Worm (Caenorhabditis elegans) whole organism, midembryonic: ENCODE measurements around the gene F35C11.6.

ENCODE experiments used
- T22C8.4 ChIP-seq: fragments of 200-800 bp; sonication (Bioruptor generic); IDR thresholded peaks from 2 replicates; pipeline ENCODE4 v1.3.6; 2022; ENCODE audit warnings: missing genetic modification characterization, missing compliant biosample characterization
- cog-1 ChIP-seq: sonication (generic microtip); optimal IDR thresholded peaks from 2 replicates; lab custom pipeline; 2016; ENCODE audit warnings: missing genetic modification characterization, missing compliant biosample characterization
- flt-1 ChIP-seq: fragments of 200-800 bp; sonication (Bioruptor generic); IDR thresholded peaks from 2 replicates; pipeline ENCODE4 v1.3.6; 2022; ENCODE audit warnings: missing genetic modification characterization, missing compliant biosample characterization
- klf-2 ChIP-seq: fragments of 200-800 bp; sonication (Bioruptor generic); conservative IDR thresholded peaks from 2 replicates; pipeline ENCODE4 v1.3.6; 2022; ENCODE audit warnings: missing genetic modification reagents, missing genetic modification characterization, missing compliant biosample characterization
- med-1 ChIP-seq: sonication (generic microtip); optimal IDR thresholded peaks from 2 replicates; lab custom pipeline; 2017; ENCODE audit warnings: missing genetic modification characterization, mild to moderate bottlenecking, missing compliant biosample characterization, antibody characterized with exemption, missing genetic modification reagents; ENCODE audit not compliant: insufficient read depth
- ref-1 ChIP-seq: fragments of 200-800 bp; sonication (Bioruptor generic); conservative IDR thresholded peaks from 2 replicates; pipeline ENCODE4 v1.3.6; 2022; ENCODE audit warnings: missing genetic modification reagents, missing genetic modification characterization, missing compliant biosample characterization
- tab-1 ChIP-seq: fragments of 200-800 bp; sonication (Bioruptor generic); IDR thresholded peaks from 2 replicates; pipeline ENCODE4 v1.3.6; 2022; ENCODE audit warnings: missing genetic modification characterization, missing compliant biosample characterization
- ztf-23 ChIP-seq: fragments of 200-800 bp; sonication (Bioruptor generic); IDR thresholded peaks from 2 replicates; pipeline ENCODE4 v1.3.6; 2022; ENCODE audit warnings: missing genetic modification reagents, missing genetic modification characterization, missing compliant biosample characterization
- ztf-29 ChIP-seq: fragments of 200-800 bp; sonication (Bioruptor generic); IDR thresholded peaks from 2 replicates; pipeline ENCODE4 v1.3.6; 2022; ENCODE audit warnings: missing genetic modification reagents, missing genetic modification characterization, missing compliant biosample characterization

The F35C11.6 gene

ce11 chrII:8259038-8259437 lies at the start of gene F35C11.6:
Gene F35C11.6, minus strand, starts transcription at chrII:8259138.
- no peak for TF ChIP-seq cog-1 (tag; lab: Kevin White, UChicago)

ce11 chrII:8308314-8308713 lies 49.4 kb upstream of the F35C11.6 start:
- no peak for TF ChIP-seq ref-1
- TF ChIP-seq med-1 (GFP tag; lab: Kevin White, UChicago): no peak
- no peak for TF ChIP-seq klf-2 (GFP tag; lab: Robert Waterston, UW)

- TF ChIP-seq ref-1 (no peak), med-1 (GFP tag; lab: Kevin White, UChicago) (no peak), klf-2 (GFP tag; lab: Robert Waterston, UW) (no peak)
Measured at ce11 chrII:8295296-8295695, 36.4 kb upstream of the F35C11.6 start, which contains the start of gene nlp-55. Gene nlp-55, minus strand, starts transcription at chrII:8295396.

ce11 chrII:8283158-8283717 lies 24.3 kb upstream of the F35C11.6 start, which contains the start of the genes nst-1 and cct-4:
Gene nst-1, minus strand, starts transcription at chrII:8283208.
Gene cct-4, plus strand, starts transcription at chrII:8283667.
- TF ChIP-seq ztf-23: no peak
- TF ChIP-seq T22C8.4 (GFP tag; lab: Robert Waterston, UW): no peak
- TF ChIP-seq klf-2 (GFP tag; lab: Robert Waterston, UW): no peak
- no peak for TF ChIP-seq ref-1
- no peak for TF ChIP-seq flt-1
- TF ChIP-seq med-1 (GFP tag; lab: Kevin White, UChicago): no peak
- no peak for TF ChIP-seq cog-1 (tag; lab: Kevin White, UChicago)
- no peak for TF ChIP-seq ztf-29 (GFP tag; lab: Robert Waterston, UW)
- TF ChIP-seq tab-1 (GFP tag; lab: Robert Waterston, UW): no peak

- no peak for TF ChIP-seq ztf-23
- TF ChIP-seq med-1 (GFP tag; lab: Kevin White, UChicago): no peak
Measured at ce11 chrII:8278415-8278814, 19.5 kb upstream of the F35C11.6 start, which contains the start of the genes mrpl-10 and clec-142. Gene mrpl-10, minus strand, starts transcription at chrII:8278515. Gene clec-142, plus strand, starts transcription at chrII:8278678.

- TF ChIP-seq cog-1 (tag; lab: Kevin White, UChicago): no peak
- no peak for TF ChIP-seq ztf-29 (GFP tag; lab: Robert Waterston, UW)
- TF ChIP-seq klf-2 (GFP tag; lab: Robert Waterston, UW): no peak
- no peak for TF ChIP-seq flt-1
- no peak for TF ChIP-seq ref-1
- no peak for TF ChIP-seq T22C8.4 (GFP tag; lab: Robert Waterston, UW)
- no peak for TF ChIP-seq tab-1 (GFP tag; lab: Robert Waterston, UW)
- TF ChIP-seq med-1 (GFP tag; lab: Kevin White, UChicago): no peak
- TF ChIP-seq ztf-23: no peak
Measured at ce11 chrII:8276057-8276456, 17.1 kb upstream of the F35C11.6 start, which contains the start of the genes gei-14 and slc-25A32. Gene gei-14, minus strand, starts transcription at chrII:8276231. Gene slc-25A32, plus strand, starts transcription at chrII:8276298.

ce11 chrII:8273060-8273459 lies 14.1 kb upstream of the F35C11.6 start:
- no peak for TF ChIP-seq flt-1
- TF ChIP-seq klf-2 (GFP tag; lab: Robert Waterston, UW): no peak
- TF ChIP-seq cog-1 (tag; lab: Kevin White, UChicago): no peak
- TF ChIP-seq ref-1: no peak
- no peak for TF ChIP-seq T22C8.4 (GFP tag; lab: Robert Waterston, UW)
- no peak for TF ChIP-seq ztf-23
- no peak for TF ChIP-seq tab-1 (GFP tag; lab: Robert Waterston, UW)
- TF ChIP-seq ztf-29 (GFP tag; lab: Robert Waterston, UW): no peak
- TF ChIP-seq med-1 (GFP tag; lab: Kevin White, UChicago): no peak

ce11 chrII:8269855-8270647 lies 11.1 kb upstream of the F35C11.6 start, which contains the start of gene tdc-1:
Gene tdc-1, plus strand, starts transcription at chrII:8270597.
- no peak for TF ChIP-seq med-1 (GFP tag; lab: Kevin White, UChicago)
- no peak for TF ChIP-seq klf-2 (GFP tag; lab: Robert Waterston, UW)
- no peak for TF ChIP-seq cog-1 (tag; lab: Kevin White, UChicago)
- no peak for TF ChIP-seq tab-1 (GFP tag; lab: Robert Waterston, UW)
- no peak for TF ChIP-seq flt-1
- TF ChIP-seq T22C8.4 (GFP tag; lab: Robert Waterston, UW): no peak

- no peak for TF ChIP-seq ztf-29 (GFP tag; lab: Robert Waterston, UW)
- no peak for TF ChIP-seq ref-1
- TF ChIP-seq cog-1 (tag; lab: Kevin White, UChicago): no peak
- no peak for TF ChIP-seq klf-2 (GFP tag; lab: Robert Waterston, UW)
- TF ChIP-seq flt-1: no peak
Measured at ce11 chrII:8269351-8269750, 10.4 kb upstream of the F35C11.6 start, which contains the start of gene K01C8.2. Gene K01C8.2, minus strand, starts transcription at chrII:8269451.

- TF ChIP-seq ztf-23 (no peak), tab-1 (GFP tag; lab: Robert Waterston, UW) (no peak), ref-1 (no peak), med-1 (GFP tag; lab: Kevin White, UChicago) (no peak)
Measured at ce11 chrII:8267679-8268078, 8.7 kb upstream of the F35C11.6 start.
